Fruit fly (Drosophila melanogaster) whole organism, pupa: Measurements from ENCODE around the gene Yif1.

ENCODE experiments used
- CG13204 ChIP-seq: fragments of 200-800 bp; sonication (Bioruptor generic); optimal IDR thresholded peaks from 2 replicates; lab custom pipeline; 2018; ENCODE audit warnings: missing biosample characterization, mild to moderate bottlenecking, missing genetic modification characterization, moderate library complexity
- CG14655 ChIP-seq: fragments of 200-800 bp; sonication (Bioruptor generic); optimal IDR thresholded peaks from 3 replicates; lab custom pipeline; 2017; ENCODE audit warnings: mild to moderate bottlenecking, missing biosample characterization, missing genetic modification reagents, missing genetic modification characterization
- D1 ChIP-seq: fragments of 200-800 bp; sonication (Bioruptor generic); optimal IDR thresholded peaks from 2 replicates; lab custom pipeline; 2018; ENCODE audit warnings: missing biosample characterization, mild to moderate bottlenecking, missing genetic modification characterization, moderate library complexity
- EcR ChIP-seq: fragments of 200-800 bp; sonication (Bioruptor generic); optimal IDR thresholded peaks from 3 replicates; lab custom pipeline; 2019; ENCODE audit warnings: missing biosample characterization, missing genetic modification characterization, mild to moderate bottlenecking, moderate library complexity, missing genetic modification reagents
- Pif1A ChIP-seq: fragments of 200-800 bp; sonication (Bioruptor generic); optimal IDR thresholded peaks from 3 replicates; lab custom pipeline; 2016; ENCODE audit warnings: missing biosample characterization, missing genetic modification characterization

DNA sequence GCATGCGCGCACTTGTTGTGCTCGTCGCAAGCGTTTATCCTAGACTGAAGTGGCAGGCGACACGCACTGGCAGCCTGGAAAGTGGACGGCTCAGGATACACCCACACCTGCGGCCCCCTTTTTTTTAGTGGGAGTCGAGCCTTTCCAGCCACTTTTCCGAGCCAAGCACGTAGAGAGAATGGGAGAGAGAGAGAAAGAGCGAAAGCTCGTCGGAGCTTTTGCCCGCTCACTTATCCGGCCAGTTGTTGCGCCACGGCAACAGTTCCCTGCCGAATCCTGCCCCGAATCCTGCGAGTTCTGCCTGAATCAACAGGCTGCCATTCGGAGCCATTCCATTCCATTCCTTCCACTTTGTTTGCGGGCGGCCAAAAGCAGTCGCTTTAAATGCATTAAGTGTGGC, 35.7 kb upstream of the Yif1 start, which contains the start of gene beat-VII:
- peak; percentile 3 for TF ChIP-seq CG13204 (GFP tag; lab: Kevin White, UChicago)
- TF ChIP-seq Pif1A (GFP tag; lab: Kevin White, UChicago), result no peak
- no peak for TF ChIP-seq EcR (GFP tag; lab: Kevin White, UChicago)
- TF ChIP-seq D1, result no peak
- TF ChIP-seq CG14655 (GFP tag; lab: Kevin White, UChicago), result no peak
